Worm (Caenorhabditis elegans): Measurements from ENCODE around the gene srd-5.

The srd-5 gene

DNA sequence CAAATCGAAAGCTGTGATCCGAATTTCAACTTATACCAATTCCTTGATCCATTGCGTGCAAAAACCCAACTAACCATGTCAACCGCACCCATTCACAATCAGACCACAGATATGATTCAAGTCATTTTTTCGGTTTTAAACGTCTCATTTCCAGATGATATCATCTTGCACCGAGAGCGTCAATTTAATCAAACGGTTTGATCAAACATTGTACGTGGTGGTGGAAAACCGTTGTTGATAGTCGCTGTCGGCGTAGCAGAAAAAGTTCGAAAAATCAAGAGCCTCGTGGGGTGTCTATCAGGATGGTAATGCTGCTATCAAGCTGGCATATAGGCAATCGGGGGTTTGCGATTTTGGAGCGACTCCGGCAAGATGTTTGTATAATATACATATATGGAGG, 15.4 kb downstream of the srd-5 start (continued):
- TF ChIP-seq daf-19 (GFP tag; conservative IDR thresholded peaks at IDR 0.05), result no peak
- TF ChIP-seq mdl-1 (tag; optimal IDR thresholded peaks at IDR 0.05), result peak in 1 of 2 experiments; percentile 6
- no peak for TF ChIP-seq vab-7 (GFP tag; IDR thresholded peaks at IDR 0.05)
- no peak for TF ChIP-seq set-16 (GFP tag; IDR thresholded peaks at IDR 0.05)
- no peak for TF ChIP-seq egl-43 (GFP tag; IDR thresholded peaks at IDR 0.05)
- TF ChIP-seq Y105C5A.15 (GFP tag; IDR thresholded peaks at IDR 0.05), result no peak
- TF ChIP-seq attf-4 (tag; optimal IDR thresholded peaks at IDR 0.05), result no peak
- no peak for TF ChIP-seq aly-2 (tag; optimal IDR thresholded peaks at IDR 0.05)
- TF ChIP-seq lir-3 (tag; optimal IDR thresholded peaks at IDR 0.05), result no peak
- TF ChIP-seq jun-1 (tag; optimal IDR thresholded peaks at IDR 0.05), result no peak
- no peak for TF ChIP-seq zfp-3 (GFP tag; conservative IDR thresholded peaks at IDR 0.05)
- TF ChIP-seq madf-9 (GFP tag; conservative IDR thresholded peaks at IDR 0.05), result no peak
- no peak for TF ChIP-seq unc-39 (tag; optimal IDR thresholded peaks at IDR 0.05)
- TF ChIP-seq daf-8 (GFP tag; IDR thresholded peaks at IDR 0.05), result no peak
- TF ChIP-seq lin-1 (GFP tag; IDR thresholded peaks at IDR 0.05), result peak; percentile 50
- TF ChIP-seq madf-5 (GFP tag; IDR thresholded peaks at IDR 0.05), result no peak
- TF ChIP-seq zip-2 (tag; optimal IDR thresholded peaks at IDR 0.05), result no peak
- TF ChIP-seq nhr-48 (tag; optimal IDR thresholded peaks at IDR 0.05), result peak; percentile 65
- no peak for TF ChIP-seq spr-1 (tag; optimal IDR thresholded peaks at IDR 0.05)
- TF ChIP-seq nhr-10 (tag; optimal IDR thresholded peaks at IDR 0.05), result no peak
- no peak for TF ChIP-seq unc-130 (GFP tag; optimal IDR thresholded peaks at IDR 0.05)
- no peak for TF ChIP-seq ZK546.5 (tag; optimal IDR thresholded peaks at IDR 0.05)
- no peak for TF ChIP-seq Y48G9A.11 (GFP tag; IDR thresholded peaks at IDR 0.05)
- TF ChIP-seq dpl-1 (GFP tag; optimal IDR thresholded peaks at IDR 0.05), result no peak
- TF ChIP-seq daf-12 (tag; optimal IDR thresholded peaks at IDR 0.05), result no peak
- TF ChIP-seq php-3 (GFP tag; IDR thresholded peaks at IDR 0.05), result no peak
- no peak for TF ChIP-seq T26A8.4 (GFP tag; IDR thresholded peaks at IDR 0.05)
- no peak for TF ChIP-seq duxl-1 (tag; optimal IDR thresholded peaks at IDR 0.05; ENCODE audit: poor library complexity)
- TF ChIP-seq tra-1 (GFP tag; IDR thresholded peaks at IDR 0.05), result no peak
- no peak for TF ChIP-seq saeg-2 (GFP tag; IDR thresholded peaks at IDR 0.05)
- no peak for TF ChIP-seq F49E8.2 (tag; optimal IDR thresholded peaks at IDR 0.05; ENCODE audit: borderline replicate concordance)
- TF ChIP-seq lin-38 (GFP tag; IDR thresholded peaks at IDR 0.05), result no peak
- no peak for TF ChIP-seq daf-16 (GFP tag; optimal IDR thresholded peaks at IDR 0.05)
- peak; percentile 48 for TF ChIP-seq daf-16 (tag; optimal IDR thresholded peaks at IDR 0.05)
- no peak for TF ChIP-seq dmd-9 (GFP tag; IDR thresholded peaks at IDR 0.05)
- peak; percentile 54 for TF ChIP-seq pqm-1 (tag; optimal IDR thresholded peaks at IDR 0.05)
- no peak for TF ChIP-seq ceh-20 (GFP tag; IDR thresholded peaks at IDR 0.05)

DNA sequence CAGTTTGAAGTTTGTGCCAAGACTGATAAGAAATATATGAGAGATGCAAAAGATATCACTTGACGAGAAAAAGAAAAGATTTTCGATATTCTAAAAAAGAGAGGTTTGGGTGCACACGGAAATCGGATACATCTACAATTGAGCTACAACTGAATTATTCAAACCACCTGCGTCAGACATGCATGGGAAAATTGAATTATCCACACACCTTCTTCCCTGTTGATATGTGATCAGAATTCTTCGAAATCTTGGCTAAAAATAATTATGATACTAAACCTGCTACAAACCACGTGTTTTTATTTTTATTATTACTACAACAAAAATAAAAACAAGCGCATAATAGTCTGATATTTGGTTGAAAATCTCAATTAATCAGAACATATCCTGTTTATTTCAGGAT, 16.1 kb downstream of the srd-5 start:
- peak; percentile 15 for TF ChIP-seq hlh-11 (tag; optimal IDR thresholded peaks at IDR 0.05)
- TF ChIP-seq daf-16 (GFP tag; optimal IDR thresholded peaks at IDR 0.05), result no peak
- peak; percentile 31 for TF ChIP-seq daf-16 (tag; optimal IDR thresholded peaks at IDR 0.05)
- peak; percentile 41 for TF ChIP-seq nhr-28 (tag; optimal IDR thresholded peaks at IDR 0.05)
- TF ChIP-seq Y48G9A.11 (GFP tag; IDR thresholded peaks at IDR 0.05), result no peak
- peak; percentile 36; the same call in 1 of the 2 replicates for TF ChIP-seq dmd-6 (GFP tag; IDR thresholded peaks at IDR 0.05)
- peak in 1 of 2 experiments; percentile 13 for TF ChIP-seq unc-62 (GFP tag; optimal IDR thresholded peaks at IDR 0.05 in 1 of 2)
- no peak for TF ChIP-seq unc-62 (tag; optimal IDR thresholded peaks at IDR 0.05)
